Worm (Caenorhabditis elegans) whole organism, young adult: Measurements from ENCODE around the gene C15H9.9.

Experiments used
- ets-4 ChIP-seq: fragments of 200-800 bp; sonication (Bioruptor generic); optimal IDR thresholded peaks from 2 replicates; lab custom pipeline; 2018; ENCODE audit warnings: mild to moderate bottlenecking, missing genetic modification characterization, missing compliant biosample characterization
- nfyb-1 ChIP-seq: fragments of 200-800 bp; sonication (Bioruptor generic); IDR thresholded peaks from 2 replicates; pipeline ENCODE4 v1.3.6; 2022; ENCODE audit warnings: missing genetic modification reagents, missing genetic modification characterization, missing compliant biosample characterization
- unc-62 ChIP-seq: fragments of 150-350 bp; optimal IDR thresholded peaks from 2 replicates; lab custom pipeline; 2014; ENCODE audit warnings: missing biosample characterization, missing genetic modification reagents, missing genetic modification characterization

DNA sequence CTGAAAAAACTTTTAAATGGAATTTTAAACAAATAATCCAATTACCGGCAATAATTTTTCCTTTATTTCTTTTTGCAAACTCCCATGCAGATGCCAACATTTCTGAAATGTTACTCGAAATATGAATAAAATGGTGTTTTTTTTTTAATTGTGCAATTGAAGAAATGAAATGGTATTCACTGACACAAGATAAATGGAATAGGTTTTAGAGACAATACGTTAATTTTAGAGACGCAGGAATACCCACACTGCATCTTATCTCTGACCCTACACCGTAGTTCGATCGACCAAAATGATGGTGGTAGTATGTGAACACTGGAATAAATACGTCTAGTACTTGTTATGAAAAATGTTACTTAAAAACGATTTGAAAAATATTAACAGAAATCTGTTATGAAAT, 15.3 kb downstream of the C15H9.9 start, which contains the start of gene prx-3:
- TF ChIP-seq unc-62 (no peak), nfyb-1 (GFP tag; lab: Robert Waterston, UW) (no peak), ets-4 (GFP tag; lab: Kevin White, UChicago) (no peak)
